Fruit fly (Drosophila melanogaster) whole organism, wandering third instar larva: ENCODE measurements around the gene ZnT33D.

Source experiments
- dl ChIP-seq, 2 experiments: fragments of 175-275, 200-275 bp in 1 of 2; fragments of 200-275 bp in 1 of 2; sonication (Bioruptor generic); optimal IDR thresholded peaks; lab custom pipeline; 2018; ENCODE audit warnings: mild to moderate bottlenecking in 2 of 2, missing biosample characterization in 2 of 2, missing genetic modification characterization in 2 of 2, moderate library complexity in 2 of 2; ENCODE audit not compliant: partially characterized antibody in 2 of 2, insufficient read depth in 1 of 2
- pan ChIP-seq: fragments of >200 bp; optimal IDR thresholded peaks from 2 replicates; lab custom pipeline; 2017
- tai ChIP-seq: sonication (Bioruptor generic); optimal IDR thresholded peaks from 2 replicates; lab custom pipeline; 2016; ENCODE audit warnings: missing biosample characterization, missing genetic modification characterization

- TF ChIP-seq dl (GFP tag; optimal IDR thresholded peaks at IDR 0.05; lab: Kevin White, UChicago; ENCODE audit: insufficient read depth in 1 of 2, partially characterized antibody in 2 of 2) = no peak
- no peak for TF ChIP-seq pan
- TF ChIP-seq tai (GFP tag; lab: Kevin White, UChicago) = no peak
These were observed 43.5 kb downstream of the ZnT33D start, which contains the start of gene CG31759 for dm6 chr2L:12207549-12207948.
